Fruit fly (Drosophila melanogaster) whole organism, embryonic: ENCODE results near the gene Alp13.

Source experiments
- CG10147 ChIP-seq: fragments of 200-800 bp; sonication (Bioruptor generic); optimal IDR thresholded peaks from 2 replicates; lab custom pipeline; 2019; ENCODE audit warnings: missing biosample characterization, mild to moderate bottlenecking, missing genetic modification characterization, moderate library complexity
- CG10321 ChIP-seq: fragments of 200-800 bp; sonication (Bioruptor generic); IDR thresholded peaks from 2 replicates; pipeline ENCODE4 v1.3.6; 2022; ENCODE audit warnings: missing biosample characterization, missing genetic modification characterization
- CG10431 ChIP-seq: fragments of 200-800 bp; sonication (Bioruptor generic); optimal IDR thresholded peaks from 3 replicates; lab custom pipeline; 2018; ENCODE audit warnings: missing biosample characterization, mild to moderate bottlenecking, missing genetic modification characterization
- CG10462 ChIP-seq: fragments of 200-800 bp; sonication (Bioruptor generic); optimal IDR thresholded peaks from 2 replicates; lab custom pipeline; 2016; ENCODE audit warnings: missing biosample characterization, missing genetic modification characterization
- CG10959 ChIP-seq: fragments of 200-800 bp; sonication (Bioruptor generic); IDR thresholded peaks from 2 replicates; pipeline ENCODE4 v1.3.6; 2022; ENCODE audit warnings: missing biosample characterization, missing genetic modification characterization
- CG11560 ChIP-seq: fragments of 200-800 bp; sonication (Bioruptor generic); IDR thresholded peaks from 3 replicates; pipeline ENCODE4 v1.3.6; 2022; ENCODE audit warnings: missing biosample characterization, missing genetic modification characterization
- CG11696 ChIP-seq: fragments of 200-800 bp; sonication (Bioruptor generic); IDR thresholded peaks from 2 replicates; pipeline ENCODE4 v1.3.6; 2022; ENCODE audit warnings: missing biosample characterization, missing genetic modification characterization
- CG12391 ChIP-seq: fragments of 200-800 bp; sonication (Bioruptor generic); optimal IDR thresholded peaks from 3 replicates; lab custom pipeline; 2018; ENCODE audit warnings: missing biosample characterization, mild to moderate bottlenecking, missing genetic modification characterization, moderate library complexity
- CG13287 ChIP-seq: fragments of 200-800 bp; sonication (Bioruptor generic); IDR thresholded peaks from 2 replicates; pipeline ENCODE4 v1.3.6; 2022; ENCODE audit warnings: missing biosample characterization, missing genetic modification characterization; ENCODE audit not compliant: partially characterized antibody
- CG14710 ChIP-seq: fragments of 200-800 bp; sonication (Bioruptor generic); optimal IDR thresholded peaks from 3 replicates; lab custom pipeline; 2019; ENCODE audit warnings: missing biosample characterization, mild to moderate bottlenecking, missing genetic modification characterization, moderate library complexity
- CG15269 ChIP-seq: fragments of 200-800 bp; sonication (Bioruptor generic); optimal IDR thresholded peaks from 2 replicates; lab custom pipeline; 2018; ENCODE audit warnings: missing biosample characterization, mild to moderate bottlenecking, missing genetic modification characterization, moderate library complexity
- CG16813 ChIP-seq: fragments of 200-800 bp; sonication (Bioruptor generic); IDR thresholded peaks from 3 replicates; pipeline ENCODE4 v1.3.6; 2022; ENCODE audit warnings: missing biosample characterization, missing genetic modification characterization; ENCODE audit not compliant: partially characterized antibody
- CG17802 ChIP-seq: fragments of 200-800 bp; sonication (Bioruptor generic); optimal IDR thresholded peaks from 2 replicates; lab custom pipeline; 2018; ENCODE audit warnings: missing biosample characterization, mild to moderate bottlenecking, missing genetic modification characterization, moderate library complexity
- CG18011 ChIP-seq: fragments of 200-800 bp; sonication (Bioruptor generic); optimal IDR thresholded peaks from 2 replicates; lab custom pipeline; 2017; ENCODE audit warnings: missing biosample characterization, missing genetic modification characterization, mild to moderate bottlenecking, moderate library complexity, missing genotype
- CG18476 ChIP-seq: fragments of 200-800 bp; sonication (Bioruptor generic); optimal IDR thresholded peaks from 2 replicates; lab custom pipeline; 2016; ENCODE audit warnings: missing biosample characterization, mild to moderate bottlenecking, missing genetic modification characterization
- CG31365 ChIP-seq: fragments of 200-800 bp; sonication (Bioruptor generic); optimal IDR thresholded peaks from 2 replicates; lab custom pipeline; 2018; ENCODE audit warnings: missing biosample characterization, mild to moderate bottlenecking, missing genetic modification characterization
- CG4424 ChIP-seq: fragments of 200-800 bp; sonication (Bioruptor generic); optimal IDR thresholded peaks from 3 replicates; lab custom pipeline; 2016; ENCODE audit warnings: missing biosample characterization, missing genetic modification characterization
- CG4820 ChIP-seq: fragments of 200-800 bp; sonication (Bioruptor generic); optimal IDR thresholded peaks from 3 replicates; lab custom pipeline; 2016; ENCODE audit warnings: missing biosample characterization, missing genetic modification characterization
- CG5953 ChIP-seq: fragments of 200-800 bp; sonication (Bioruptor generic); IDR thresholded peaks from 2 replicates; pipeline ENCODE4 v1.3.6; 2022; ENCODE audit warnings: missing biosample characterization, missing genetic modification characterization
- CG7786 ChIP-seq: fragments of 200-800 bp; sonication (Bioruptor generic); optimal IDR thresholded peaks from 2 replicates; lab custom pipeline; 2016; ENCODE audit warnings: missing biosample characterization, missing genetic modification characterization
- CG7928 ChIP-seq: fragments of 200-800 bp; sonication (Bioruptor generic); optimal IDR thresholded peaks from 2 replicates; lab custom pipeline; 2017; ENCODE audit warnings: missing biosample characterization, mild to moderate bottlenecking, missing genetic modification characterization
- CG8388 ChIP-seq: fragments of 200-800 bp; sonication (Bioruptor generic); optimal IDR thresholded peaks from 2 replicates; lab custom pipeline; 2019; ENCODE audit warnings: missing biosample characterization, mild to moderate bottlenecking, missing genetic modification characterization, moderate library complexity
- CG9876 ChIP-seq: fragments of 200-800 bp; sonication (Bioruptor generic); optimal IDR thresholded peaks from 2 replicates; lab custom pipeline; 2016; ENCODE audit warnings: missing biosample characterization, missing genetic modification characterization
- CG9932 ChIP-seq: fragments of 200-800 bp; sonication (Bioruptor generic); IDR thresholded peaks from 2 replicates; pipeline ENCODE4 v1.3.6; 2022; ENCODE audit warnings: missing biosample characterization, missing genetic modification characterization
- Chrac-16 ChIP-seq: fragments of 200-800 bp; sonication (Bioruptor generic); optimal IDR thresholded peaks from 3 replicates; lab custom pipeline; 2016; ENCODE audit warnings: missing biosample characterization, missing genetic modification characterization
- Dfd ChIP-seq, 2 experiments: fragments of >200 bp; optimal IDR thresholded peaks; 2 replicates each; lab custom pipeline; 2017; ENCODE audit warnings: missing biosample characterization in 2 of 2, missing genetic modification characterization in 2 of 2
- Dref ChIP-seq: fragments of 200-800 bp; sonication (Bioruptor generic); IDR thresholded peaks from 2 replicates; pipeline ENCODE4 v1.3.6; 2022; ENCODE audit warnings: missing biosample characterization, missing genetic modification characterization
- ERR ChIP-seq: fragments of 200-800 bp; sonication (Bioruptor generic); optimal IDR thresholded peaks from 2 replicates; lab custom pipeline; 2016; ENCODE audit warnings: missing biosample characterization, missing genetic modification characterization
- HLH4C ChIP-seq: fragments of 200-800 bp; sonication (Bioruptor generic); IDR thresholded peaks from 3 replicates; pipeline ENCODE4 v1.3.6; 2022; ENCODE audit warnings: missing biosample characterization, missing genetic modification characterization; ENCODE audit not compliant: partially characterized antibody
- Nf-YB ChIP-seq: fragments of 200-800 bp; sonication (Bioruptor generic); optimal IDR thresholded peaks from 3 replicates; lab custom pipeline; 2019; ENCODE audit warnings: missing biosample characterization, mild to moderate bottlenecking, missing genetic modification characterization, moderate library complexity
- Ravus ChIP-seq: fragments of 200-800 bp; sonication (Bioruptor generic); IDR thresholded peaks from 2 replicates; pipeline ENCODE4 v1.3.6; 2022; ENCODE audit warnings: missing biosample characterization, missing genetic modification characterization
- Rfx ChIP-seq: fragments of 200-800 bp; sonication (Bioruptor generic); IDR thresholded peaks from 2 replicates; pipeline ENCODE4 v1.3.6; 2022; ENCODE audit warnings: missing biosample characterization, missing genetic modification characterization
- Scr ChIP-seq: fragments of 200-800 bp; sonication (Bioruptor generic); IDR thresholded peaks from 2 replicates; pipeline ENCODE4 v1.3.6; 2022; ENCODE audit warnings: missing biosample characterization, missing genetic modification characterization; ENCODE audit not compliant: partially characterized antibody
- Sox102F ChIP-seq: fragments of 200-800 bp; sonication (Bioruptor generic); optimal IDR thresholded peaks from 2 replicates; lab custom pipeline; 2018; ENCODE audit warnings: missing biosample characterization, mild to moderate bottlenecking, missing genetic modification characterization, moderate library complexity
- TFAM ChIP-seq: fragments of 200-800 bp; sonication (Bioruptor generic); optimal IDR thresholded peaks from 2 replicates; lab custom pipeline; 2017; ENCODE audit warnings: missing biosample characterization, missing genetic modification characterization, inconsistent platforms
- ap ChIP-seq: fragments of 200-800 bp; sonication (Bioruptor generic); IDR thresholded peaks from 2 replicates; pipeline ENCODE4 v1.3.6; 2022; ENCODE audit warnings: missing biosample characterization, missing genetic modification characterization
- cato ChIP-seq: fragments of 200-800 bp; sonication (Bioruptor generic); optimal IDR thresholded peaks from 2 replicates; lab custom pipeline; 2016; ENCODE audit warnings: missing biosample characterization, missing genetic modification characterization, borderline replicate concordance
- dan ChIP-seq: fragments of 200-800 bp; sonication (Bioruptor generic); IDR thresholded peaks from 2 replicates; pipeline ENCODE4 v1.3.6; 2022; ENCODE audit warnings: missing biosample characterization, missing genetic modification characterization
- fd64A ChIP-seq: fragments of 200-800 bp; sonication (Bioruptor generic); optimal IDR thresholded peaks from 3 replicates; lab custom pipeline; 2018; ENCODE audit warnings: missing biosample characterization, mild to moderate bottlenecking, missing genetic modification characterization
- gt ChIP-seq: fragments of 200-800 bp; sonication (Bioruptor generic); IDR thresholded peaks from 2 replicates; pipeline ENCODE4 v1.3.6; 2022; ENCODE audit warnings: missing biosample characterization, missing genetic modification characterization
- hb ChIP-seq: fragments of 200-800 bp; sonication (Bioruptor generic); IDR thresholded peaks from 3 replicates; pipeline ENCODE4 v1.3.6; 2022; ENCODE audit warnings: missing biosample characterization, missing genetic modification characterization; ENCODE audit not compliant: partially characterized antibody
- inv ChIP-seq: fragments of 200-800 bp; sonication (Bioruptor generic); IDR thresholded peaks from 2 replicates; pipeline ENCODE4 v1.3.6; 2022; ENCODE audit warnings: missing biosample characterization, missing genetic modification characterization; ENCODE audit not compliant: partially characterized antibody
- mam ChIP-seq: fragments of 200-800 bp; sonication (Bioruptor generic); optimal IDR thresholded peaks from 3 replicates; lab custom pipeline; 2016; ENCODE audit warnings: missing biosample characterization, missing genetic modification characterization
- pan ChIP-seq, 4 experiments: fragments of >200 bp in 3 of 4; fragments of 200-800 bp in 1 of 4; sonication (Bioruptor generic) in 1 of 4; optimal IDR thresholded peaks in 3 of 4; IDR thresholded peaks in 1 of 4; 2 replicates each; pipeline versions ENCODE4 v1.3.6 to Lab custom; 2017 to 2022; ENCODE audit warnings: missing biosample characterization in 2 of 4, missing genetic modification characterization in 2 of 4, mixed read lengths in 1 of 4
- pita ChIP-seq: fragments of 200-800 bp; sonication (Bioruptor generic); optimal IDR thresholded peaks from 2 replicates; lab custom pipeline; 2017; ENCODE audit warnings: missing biosample characterization, mild to moderate bottlenecking, missing genetic modification characterization
- pnt ChIP-seq: fragments of 200-800 bp; sonication (Bioruptor generic); optimal IDR thresholded peaks from 3 replicates; lab custom pipeline; 2016; ENCODE audit warnings: missing biosample characterization, missing genetic modification characterization
- sens ChIP-seq: fragments of 200-800 bp; sonication (Bioruptor generic); peaks from one replicate; lab custom pipeline; 2016; ENCODE audit warnings: missing biosample characterization, missing genetic modification characterization
- stwl ChIP-seq: fragments of 200-800 bp; sonication (Bioruptor generic); optimal IDR thresholded peaks from 3 replicates; lab custom pipeline; 2018; ENCODE audit warnings: missing biosample characterization, mild to moderate bottlenecking, missing genetic modification characterization, moderate library complexity
- twi ChIP-seq: fragments of 200-800 bp; optimal IDR thresholded peaks from 2 replicates; lab custom pipeline; 2019; ENCODE audit warnings: missing biosample characterization, mild to moderate bottlenecking, missing genetic modification characterization, moderate library complexity
- usp ChIP-seq: fragments of >200 bp; optimal IDR thresholded peaks from 2 replicates; lab custom pipeline; 2017; ENCODE audit warnings: missing biosample characterization, missing genetic modification characterization
- vnd ChIP-seq: fragments of 200-800 bp; sonication (Bioruptor generic); IDR thresholded peaks from 3 replicates; pipeline ENCODE4 v1.3.6; 2022; ENCODE audit warnings: missing biosample characterization, missing genetic modification characterization; ENCODE audit not compliant: partially characterized antibody

The Alp13 gene

DNA sequence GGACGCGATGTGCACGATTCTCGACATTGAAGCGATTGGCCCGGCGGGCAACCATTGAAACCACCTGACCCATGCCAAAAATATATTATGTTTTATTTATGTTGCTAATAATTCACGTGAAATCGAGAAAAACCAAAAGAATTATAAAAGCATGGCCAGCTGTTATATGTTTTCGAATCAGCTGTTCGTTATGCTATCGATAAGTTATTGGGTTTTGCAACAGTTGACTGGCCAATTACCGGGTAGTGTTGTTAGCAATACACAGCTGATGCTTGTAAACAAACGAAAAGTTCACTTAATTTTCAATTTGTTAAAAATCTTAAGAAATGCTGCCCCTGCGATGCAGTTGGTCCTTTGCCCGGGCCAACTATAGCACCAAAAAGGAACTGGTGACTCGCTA is 29.8 kb downstream of the Alp13 start, which contains the start of the genes CG11722 and mtTFB2 (continued):
- TF ChIP-seq Sox102F (GFP tag; lab: Kevin White, UChicago) (no peak), CG18476 (GFP tag; lab: Kevin White, UChicago) (no peak), CG12391 (tag; lab: Kevin White, UChicago) (no peak), CG17802 (tag; lab: Kevin White, UChicago) (no peak), CG9876 (GFP tag; lab: Kevin White, UChicago) (no peak), twi (tag; lab: Kevin White, UChicago) (no peak), HLH4C (GFP tag; lab: Robert Waterston, UW) (0 out of 3 replicates have a peak, but pooled peaks have one; percentile 47), CG7786 (GFP tag; lab: Kevin White, UChicago) (no peak), CG10147 (GFP tag; lab: Kevin White, UChicago) (no peak), CG10462 (GFP tag; lab: Kevin White, UChicago) (no peak), CG11560 (tag; lab: Robert Waterston, UW) (no peak), CG11696 (GFP tag; lab: Robert Waterston, UW) (no peak), ap (GFP tag; lab: Robert Waterston, UW) (no peak), pan (optimal IDR thresholded peaks at IDR 0.05; lab: Kevin White, UChicago) (no peak), pan (GFP tag; optimal IDR thresholded peaks at IDR 0.05 in 1 of 2, IDR thresholded peaks at IDR 0.05 in 1 of 2) (no peak), Chrac-16 (GFP tag; lab: Kevin White, UChicago) (no peak), CG14710 (tag; lab: Kevin White, UChicago) (peak; percentile 14), CG16813 (GFP tag; lab: Robert Waterston, UW) (no peak), mam (GFP tag; lab: Kevin White, UChicago) (no peak), pnt (GFP tag; lab: Kevin White, UChicago) (no peak), CG4424 (GFP tag; lab: Kevin White, UChicago) (no peak), inv (GFP tag; lab: Robert Waterston, UW) (no peak), Dref (GFP tag; lab: Robert Waterston, UW) (peak; percentile 68), Nf-YB (GFP tag; lab: Kevin White, UChicago) (peak; percentile 73), Dfd (GFP tag; optimal IDR thresholded peaks at IDR 0.05; lab: Kevin White, UChicago) (no peak), CG9932 (GFP tag; lab: Robert Waterston, UW) (no peak; the same call in 1 of the 2 replicates), usp (no peak), sens (GFP tag; lab: Kevin White, UChicago) (peak; percentile 36), vnd (GFP tag; lab: Robert Waterston, UW) (no peak), CG31365 (tag; lab: Kevin White, UChicago) (no peak), CG10431 (GFP tag; lab: Kevin White, UChicago) (no peak), TFAM (GFP tag; lab: Kevin White, UChicago) (no peak), gt (GFP tag; lab: Robert Waterston, UW) (no peak), CG10959 (no peak), stwl (tag; lab: Kevin White, UChicago) (peak; percentile 38), pita (GFP tag; lab: Kevin White, UChicago) (no peak), ERR (no peak), dan (no peak), CG15269 (no peak), CG7928 (no peak), cato (no peak), Ravus (GFP tag; lab: Robert Waterston, UW) (no peak), Rfx (GFP tag; lab: Robert Waterston, UW) (peak; percentile 49), hb (0 out of 3 replicates have a peak, but pooled peaks have one; percentile 13), CG5953 (GFP tag; lab: Robert Waterston, UW) (no peak), CG13287 (peak; percentile 69), CG18011 (GFP tag; lab: Kevin White, UChicago) (peak; percentile 92), CG8388 (GFP tag; lab: Kevin White, UChicago) (no peak), Scr (GFP tag; lab: Robert Waterston, UW) (peak; percentile 52), fd64A (GFP tag; lab: Kevin White, UChicago) (no peak), CG4820 (no peak), CG10321 (GFP tag; lab: Robert Waterston, UW) (no peak)
